Fruit fly (Drosophila melanogaster): ENCODE measurements around the gene CG9147.
A peak's percentile ranks its signal among the peaks of the same experiment; 100 is the strongest.

The CG9147 gene

dm6 chr2L:6065823-6066222 lies at the start of gene CG9147, which contains the start of gene Fbw5 (continued):
- TF ChIP-seq CG13287 (GFP tag; IDR thresholded peaks at IDR 0.05; ENCODE audit: partially characterized antibody) = peak; percentile 81
- TF ChIP-seq exex (tag; optimal IDR thresholded peaks at IDR 0.05) = peak; percentile 94
- peak; percentile 100 for TF ChIP-seq ara (GFP tag; IDR thresholded peaks at IDR 0.05)
- peak; percentile 99 for TF ChIP-seq CG17359 (tag; optimal IDR thresholded peaks at IDR 0.05)
- peak; percentile 100 for TF ChIP-seq Sox102F (GFP tag; optimal IDR thresholded peaks at IDR 0.05)
- TF ChIP-seq dysf (GFP tag; IDR thresholded peaks at IDR 0.05) = peak; percentile 100
- TF ChIP-seq vnd (GFP tag; IDR thresholded peaks at IDR 0.05; ENCODE audit: partially characterized antibody) = no peak; the same call in 2 of the 3 replicates
- TF ChIP-seq CG43689 (GFP tag; IDR thresholded peaks at IDR 0.05) = peak; percentile 99
- TF ChIP-seq Hmx (GFP tag; optimal IDR thresholded peaks at IDR 0.05) = peak; percentile 98
- peak; percentile 98 for TF ChIP-seq CG6813 (GFP tag; optimal IDR thresholded peaks at IDR 0.05)
- TF ChIP-seq CG1647 (GFP tag; optimal IDR thresholded peaks at IDR 0.05) = peak; percentile 99
- no peak for TF ChIP-seq h (optimal IDR thresholded peaks at IDR 0.05)
- TF ChIP-seq pan (optimal IDR thresholded peaks at IDR 0.05) = peak in 1 of 2 experiments; percentile 25
- TF ChIP-seq pan (GFP tag; optimal IDR thresholded peaks at IDR 0.05 in 1 of 2, IDR thresholded peaks at IDR 0.05 in 1 of 2) = peak; percentile 70 to 99
- peak; percentile 99 for TF ChIP-seq klu (GFP tag; IDR thresholded peaks at IDR 0.05)
- peak; percentile 98 for TF ChIP-seq dati (GFP tag; IDR thresholded peaks at IDR 0.05)
- peak; percentile 99 for TF ChIP-seq CG33557 (GFP tag; optimal IDR thresholded peaks at IDR 0.05)
- TF ChIP-seq tap (tag; optimal IDR thresholded peaks at IDR 0.05) = peak; percentile 99
- peak; percentile 100 for TF ChIP-seq CG10366 (GFP tag; IDR thresholded peaks at IDR 0.05)
- TF ChIP-seq Nf-YA (GFP tag; IDR thresholded peaks at IDR 0.05) = peak; percentile 99
- TF ChIP-seq ap (GFP tag; IDR thresholded peaks at IDR 0.05) = peak; percentile 99
- peak; percentile 97 for TF ChIP-seq Hey (tag; optimal IDR thresholded peaks at IDR 0.05)
- TF ChIP-seq CG17912 (GFP tag; optimal IDR thresholded peaks at IDR 0.05) = peak; percentile 96
- peak; percentile 99 for TF ChIP-seq Gug (GFP tag; IDR thresholded peaks at IDR 0.05)
- peak; percentile 99 for TF ChIP-seq peb (GFP tag; IDR thresholded peaks at IDR 0.05)
- peak; percentile 100 for TF ChIP-seq vvl (GFP tag; IDR thresholded peaks at IDR 0.05)
- peak; percentile 99 for TF ChIP-seq CG11723 (GFP tag; optimal IDR thresholded peaks at IDR 0.05)
- TF ChIP-seq Side (GFP tag; optimal IDR thresholded peaks at IDR 0.05) = peak; percentile 100
- TF ChIP-seq jing (GFP tag; optimal IDR thresholded peaks at IDR 0.05) = peak; percentile 100
- TF ChIP-seq sna (GFP tag; IDR thresholded peaks at IDR 0.05; ENCODE audit: partially characterized antibody) = peak; percentile 62; the same call in 1 of the 2 replicates
- TF ChIP-seq CG10321 (GFP tag; IDR thresholded peaks at IDR 0.05) = peak; percentile 90
- TF ChIP-seq pita (GFP tag; optimal IDR thresholded peaks at IDR 0.05) = no peak
- peak; percentile 99 for TF ChIP-seq NFAT (GFP tag; IDR thresholded peaks at IDR 0.05)
- TF ChIP-seq bbx (GFP tag; IDR thresholded peaks at IDR 0.05; ENCODE audit: partially characterized antibody) = peak; percentile 70
- TF ChIP-seq chm (GFP tag; IDR thresholded peaks at IDR 0.05) = peak; percentile 100
- peak; percentile 99 for TF ChIP-seq cas (GFP tag; IDR thresholded peaks at IDR 0.05)
- TF ChIP-seq ERR (GFP tag; optimal IDR thresholded peaks at IDR 0.05) = peak; percentile 99
- TF ChIP-seq CG4707 (GFP tag; optimal IDR thresholded peaks at IDR 0.05) = peak; percentile 98
- TF ChIP-seq stwl (tag; optimal IDR thresholded peaks at IDR 0.05) = peak; percentile 88
- TF ChIP-seq ftz-f1 (GFP tag; optimal IDR thresholded peaks at IDR 0.05) = peak; percentile 96
- peak; percentile 99 for TF ChIP-seq CG11093 (GFP tag; IDR thresholded peaks at IDR 0.05)
- peak; percentile 100 for TF ChIP-seq Oli (tag; optimal IDR thresholded peaks at IDR 0.05)
- TF ChIP-seq mam (GFP tag; optimal IDR thresholded peaks at IDR 0.05) = peak; percentile 100
- TF ChIP-seq sisA (GFP tag; IDR thresholded peaks at IDR 0.05) = peak; percentile 100
- TF ChIP-seq pum (GFP tag; optimal IDR thresholded peaks at IDR 0.05) = peak; percentile 99
- peak; percentile 100 for TF ChIP-seq seq (GFP tag; IDR thresholded peaks at IDR 0.05)
- TF ChIP-seq CG2199 (GFP tag; IDR thresholded peaks at IDR 0.05) = peak; percentile 98
- peak; percentile 99 for TF ChIP-seq zen (tag; optimal IDR thresholded peaks at IDR 0.05)
- peak; percentile 98 for TF ChIP-seq emc (GFP tag; optimal IDR thresholded peaks at IDR 0.05)
- peak; percentile 98 for TF ChIP-seq CG7987 (GFP tag; optimal IDR thresholded peaks at IDR 0.05)
- peak; percentile 99 for TF ChIP-seq Abd-B (GFP tag; optimal IDR thresholded peaks at IDR 0.05)
- peak; percentile 99 for TF ChIP-seq tin (GFP tag; optimal IDR thresholded peaks at IDR 0.05)

All from whole organism, embryonic.